Worm (Caenorhabditis elegans) whole organism, young adult: ENCODE data around the gene F07F6.8.

ENCODE experiments used
- B0035.1 ChIP-seq: sonication (generic microtip); optimal IDR thresholded peaks from 2 replicates; lab custom pipeline; 2016; ENCODE audit warnings: missing genetic modification characterization, mild to moderate bottlenecking, missing compliant biosample characterization, missing genotype, missing genetic modification reagents
- F10E7.11 ChIP-seq: sonication (generic microtip); optimal IDR thresholded peaks from 2 replicates; lab custom pipeline; 2017; ENCODE audit warnings: mild to moderate bottlenecking, missing genetic modification characterization, moderate library complexity, missing compliant biosample characterization
- F23B12.7 ChIP-seq: sonication (generic microtip); optimal IDR thresholded peaks from 2 replicates; lab custom pipeline; 2017; ENCODE audit warnings: missing genetic modification characterization, mild to moderate bottlenecking, missing compliant biosample characterization, antibody characterized with exemption, moderate library complexity; ENCODE audit not compliant: insufficient read depth
- athp-1 ChIP-seq: sonication (generic microtip); optimal IDR thresholded peaks from 2 replicates; lab custom pipeline; 2017; ENCODE audit warnings: mild to moderate bottlenecking, missing genetic modification characterization, missing compliant biosample characterization
- cebp-1 ChIP-seq, 2 experiments: fragments of 200-800 bp in 1 of 2; sonication (Bioruptor generic) in 1 of 2; sonication (generic microtip) in 1 of 2; IDR thresholded peaks in 1 of 2; optimal IDR thresholded peaks in 1 of 2; 2 replicates each; pipeline versions ENCODE4 v1.3.6 to Lab custom; 2017 to 2022; ENCODE audit warnings: missing compliant biosample characterization in 2 of 2, missing genetic modification characterization in 2 of 2, mild to moderate bottlenecking in 1 of 2, missing genetic modification reagents in 1 of 2, moderate library complexity in 1 of 2
- ceh-100 ChIP-seq: fragments of 200-800 bp; sonication (Bioruptor generic); IDR thresholded peaks from 2 replicates; pipeline ENCODE4 v1.3.6; 2022; ENCODE audit warnings: missing genetic modification reagents, missing genetic modification characterization, missing compliant biosample characterization
- ceh-40 ChIP-seq: fragments of 200-800 bp; sonication (Bioruptor generic); IDR thresholded peaks from 2 replicates; pipeline ENCODE4 v1.3.6; 2022; ENCODE audit warnings: missing genetic modification characterization, missing compliant biosample characterization
- ceh-58 ChIP-seq: fragments of 200-800 bp; sonication (Bioruptor generic); IDR thresholded peaks from 2 replicates; pipeline ENCODE4 v1.3.6; 2022; ENCODE audit warnings: missing genetic modification characterization, missing compliant biosample characterization
- ceh-79 ChIP-seq: sonication (generic microtip); optimal IDR thresholded peaks from 2 replicates; lab custom pipeline; 2017; ENCODE audit warnings: mild to moderate bottlenecking, missing genetic modification characterization, missing compliant biosample characterization
- dox-1 ChIP-seq: fragments of 200-800 bp; sonication (Bioruptor generic); IDR thresholded peaks from 2 replicates; pipeline ENCODE4 v1.3.6; 2022; ENCODE audit warnings: missing genetic modification reagents, missing genetic modification characterization, missing compliant biosample characterization
- dpl-1 ChIP-seq: fragments of 150-350 bp; optimal IDR thresholded peaks from 2 replicates; lab custom pipeline; 2014; ENCODE audit warnings: missing biosample characterization, missing genetic modification reagents, missing genetic modification characterization
- egl-18 ChIP-seq: fragments of 200-800 bp; sonication (Bioruptor generic); IDR thresholded peaks from 2 replicates; pipeline ENCODE4 v1.3.6; 2022; ENCODE audit warnings: missing genetic modification reagents, missing genetic modification characterization, missing compliant biosample characterization
- ets-4 ChIP-seq: fragments of 200-800 bp; sonication (Bioruptor generic); optimal IDR thresholded peaks from 2 replicates; lab custom pipeline; 2018; ENCODE audit warnings: mild to moderate bottlenecking, missing genetic modification characterization, missing compliant biosample characterization
- fkh-3 ChIP-seq: sonication (generic microtip); optimal IDR thresholded peaks from 2 replicates; lab custom pipeline; 2016; ENCODE audit warnings: mild to moderate bottlenecking, missing genetic modification characterization, missing compliant biosample characterization
- gei-17 ChIP-seq: fragments of 200-800 bp; sonication (Bioruptor generic); optimal IDR thresholded peaks from 2 replicates; lab custom pipeline; 2018; ENCODE audit warnings: mild to moderate bottlenecking, missing genetic modification characterization, missing compliant biosample characterization
- him-1 ChIP-seq: sonication (generic microtip); optimal IDR thresholded peaks from 2 replicates; lab custom pipeline; 2016; ENCODE audit warnings: missing genotype, missing genetic modification reagents, missing genetic modification characterization, missing compliant biosample characterization
- hlh-12 ChIP-seq: sonication (generic microtip); optimal IDR thresholded peaks from 2 replicates; lab custom pipeline; 2016; ENCODE audit warnings: missing genetic modification characterization, missing compliant biosample characterization
- lag-1 ChIP-seq: fragments of 200-800 bp; sonication (Bioruptor generic); IDR thresholded peaks from 2 replicates; pipeline ENCODE4 v1.3.6; 2022; ENCODE audit warnings: missing genetic modification reagents, missing genetic modification characterization, missing compliant biosample characterization
- let-526 ChIP-seq: fragments of 200-800 bp; sonication (Bioruptor generic); IDR thresholded peaks from 2 replicates; pipeline ENCODE4 v1.3.6; 2022; ENCODE audit warnings: missing genetic modification reagents, missing genetic modification characterization, missing compliant biosample characterization
- lin-35 ChIP-seq, 3 experiments: fragments of 150-350 bp in 2 of 3; sonication (generic microtip) in 1 of 3; optimal IDR thresholded peaks; 2 replicates each; lab custom pipeline; 2014 to 2018; ENCODE audit warnings: missing biosample characterization in 3 of 3, missing genetic modification characterization in 3 of 3, missing genetic modification reagents in 3 of 3
- lin-54 ChIP-seq: fragments of 200-800 bp; sonication (Bioruptor generic); optimal IDR thresholded peaks from 2 replicates; lab custom pipeline; 2018; ENCODE audit warnings: mild to moderate bottlenecking, missing genetic modification characterization, missing compliant biosample characterization
- lsl-1 ChIP-seq: fragments of 200-800 bp; sonication (Bioruptor generic); optimal IDR thresholded peaks from 2 replicates; lab custom pipeline; 2018; ENCODE audit warnings: mild to moderate bottlenecking, missing genetic modification characterization, moderate library complexity, missing compliant biosample characterization
- madf-3 ChIP-seq: fragments of 200-800 bp; sonication (Bioruptor generic); IDR thresholded peaks from 2 replicates; pipeline ENCODE4 v1.3.6; 2022; ENCODE audit warnings: missing genetic modification reagents, missing genetic modification characterization, missing compliant biosample characterization
- mxl-1 ChIP-seq: sonication (generic microtip); optimal IDR thresholded peaks from 2 replicates; lab custom pipeline; 2016; ENCODE audit warnings: missing genetic modification characterization, missing compliant biosample characterization
- nfya-2 ChIP-seq: fragments of 200-800 bp; sonication (Bioruptor generic); IDR thresholded peaks from 2 replicates; pipeline ENCODE4 v1.3.6; 2022; ENCODE audit warnings: missing genetic modification reagents, missing genetic modification characterization, missing compliant biosample characterization
- pha-4 ChIP-seq: fragments of 150-350 bp; sonication (generic microtip); optimal IDR thresholded peaks from 2 replicates; lab custom pipeline; 2014; ENCODE audit warnings: missing biosample characterization, missing genetic modification reagents, missing genetic modification characterization
- rcor-1 ChIP-seq: fragments of 200-800 bp; sonication (Bioruptor generic); IDR thresholded peaks from 2 replicates; pipeline ENCODE4 v1.3.6; 2022; ENCODE audit warnings: missing genetic modification reagents, missing genetic modification characterization, missing compliant biosample characterization
- sea-2 ChIP-seq: fragments of 200-800 bp; sonication (Bioruptor generic); IDR thresholded peaks from 2 replicates; pipeline ENCODE4 v1.3.6; 2022; ENCODE audit warnings: missing genetic modification characterization, missing compliant biosample characterization
- snpc-1.1 ChIP-seq: sonication (generic microtip); optimal IDR thresholded peaks from 2 replicates; lab custom pipeline; 2017; ENCODE audit warnings: missing genetic modification characterization, mild to moderate bottlenecking, missing compliant biosample characterization, antibody characterized with exemption, moderate library complexity, missing genotype, missing genetic modification reagents; ENCODE audit not compliant: insufficient read depth
- snpc-4 ChIP-seq, 5 experiments: fragments of 150-350 bp in 1 of 5; sonication (generic microtip) in 4 of 5; optimal IDR thresholded peaks; 2 replicates each; lab custom pipeline; 2014 to 2018; ENCODE audit warnings: missing genetic modification characterization in 5 of 5, missing biosample characterization in 3 of 5, antibody characterized with exemption in 2 of 5, mild to moderate bottlenecking in 2 of 5, missing compliant biosample characterization in 2 of 5, missing genotype in 2 of 5, moderate library complexity in 2 of 5, missing genetic modification reagents in 1 of 5
- sptf-2 ChIP-seq: fragments of 200-800 bp; sonication (Bioruptor generic); optimal IDR thresholded peaks from 2 replicates; lab custom pipeline; 2018; ENCODE audit warnings: mild to moderate bottlenecking, missing genetic modification characterization, missing compliant biosample characterization
- tbp1 ChIP-seq: fragments of 200-800 bp; sonication (Bioruptor generic); optimal IDR thresholded peaks from 2 replicates; lab custom pipeline; 2018; ENCODE audit warnings: mild to moderate bottlenecking, missing genetic modification characterization, missing compliant biosample characterization
- tbx-9 ChIP-seq: sonication (generic microtip); optimal IDR thresholded peaks from 2 replicates; lab custom pipeline; 2016; ENCODE audit warnings: borderline replicate concordance, missing genetic modification characterization, inconsistent platforms, missing compliant biosample characterization
- ztf-22 ChIP-seq: fragments of 200-800 bp; sonication (Bioruptor generic); optimal IDR thresholded peaks from 2 replicates; lab custom pipeline; 2018; ENCODE audit warnings: mild to moderate bottlenecking, missing genetic modification characterization, moderate library complexity, missing compliant biosample characterization
- ztf-25 ChIP-seq: fragments of 200-800 bp; sonication (Bioruptor generic); IDR thresholded peaks from 2 replicates; pipeline ENCODE4 v1.3.6; 2022; ENCODE audit warnings: missing genetic modification reagents, missing genetic modification characterization, missing compliant biosample characterization
- ztf-26 ChIP-seq: sonication (generic microtip); optimal IDR thresholded peaks from 2 replicates; lab custom pipeline; 2017; ENCODE audit warnings: missing genetic modification characterization, missing compliant biosample characterization
- ztf-6 ChIP-seq: fragments of 200-800 bp; sonication (Bioruptor generic); IDR thresholded peaks from 2 replicates; pipeline ENCODE4 v1.3.6; 2022; ENCODE audit warnings: missing genetic modification reagents, missing genetic modification characterization, missing compliant biosample characterization

F07F6.8 gene

DNA sequence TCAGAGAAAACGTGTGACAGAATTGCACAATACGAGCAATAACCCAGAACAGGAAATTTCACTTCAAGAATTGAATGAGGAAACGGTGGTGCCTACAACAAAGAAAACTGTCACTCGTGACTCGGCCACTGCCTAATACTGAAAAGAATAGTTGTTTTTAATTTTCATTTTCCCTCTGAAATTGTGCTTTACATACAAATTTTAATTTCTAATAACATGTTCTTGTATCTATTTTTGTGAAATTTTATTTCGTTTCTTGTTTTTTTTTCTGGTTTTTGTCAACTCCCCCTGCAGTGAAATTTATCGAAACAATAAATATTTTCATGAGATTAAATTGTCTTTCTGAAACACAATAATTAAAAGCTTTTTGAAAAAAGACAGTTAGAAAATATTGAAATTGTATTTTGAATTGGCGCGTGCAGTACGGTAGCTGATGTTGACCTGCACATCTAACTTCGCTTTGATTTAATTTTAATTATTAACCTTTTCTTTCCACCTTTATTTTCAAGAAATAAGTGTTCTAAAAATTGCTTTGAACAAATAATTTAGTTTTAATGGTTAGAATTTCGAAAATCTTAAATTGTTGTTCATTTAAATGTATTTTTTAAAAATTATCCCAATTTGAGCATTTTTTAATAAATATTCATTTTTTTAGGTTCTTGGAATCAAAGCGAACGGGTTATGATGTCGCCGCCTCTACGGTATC lies 30.3 kb upstream of the F07F6.8 start, which contains the start of gene daz-1 (continued):
- no peak for TF ChIP-seq snpc-4 (GFP tag; optimal IDR thresholded peaks at IDR 0.05; lab: Kevin White, UChicago)
- no peak for TF ChIP-seq snpc-4 (tag; optimal IDR thresholded peaks at IDR 0.05; lab: Kevin White, UChicago)
- no peak for TF ChIP-seq tbx-9 (tag; lab: Kevin White, UChicago)
- peak; percentile 3 for TF ChIP-seq F23B12.7
- no peak for TF ChIP-seq mxl-1 (tag; lab: Kevin White, UChicago)
- peak; percentile 46; the same call in 1 of the 2 replicates for TF ChIP-seq rcor-1 (GFP tag; lab: Robert Waterston, UW)
- TF ChIP-seq madf-3 (GFP tag; lab: Robert Waterston, UW): no peak
- TF ChIP-seq cebp-1 (GFP tag; IDR thresholded peaks at IDR 0.05; lab: Robert Waterston, UW): no peak
- TF ChIP-seq cebp-1 (tag; optimal IDR thresholded peaks at IDR 0.05; lab: Kevin White, UChicago): no peak
- no peak for TF ChIP-seq ztf-26 (tag; lab: Kevin White, UChicago)
- TF ChIP-seq let-526 (GFP tag; lab: Robert Waterston, UW): no peak
- TF ChIP-seq ztf-22: no peak
- TF ChIP-seq ets-4 (GFP tag; lab: Kevin White, UChicago): no peak

DNA sequence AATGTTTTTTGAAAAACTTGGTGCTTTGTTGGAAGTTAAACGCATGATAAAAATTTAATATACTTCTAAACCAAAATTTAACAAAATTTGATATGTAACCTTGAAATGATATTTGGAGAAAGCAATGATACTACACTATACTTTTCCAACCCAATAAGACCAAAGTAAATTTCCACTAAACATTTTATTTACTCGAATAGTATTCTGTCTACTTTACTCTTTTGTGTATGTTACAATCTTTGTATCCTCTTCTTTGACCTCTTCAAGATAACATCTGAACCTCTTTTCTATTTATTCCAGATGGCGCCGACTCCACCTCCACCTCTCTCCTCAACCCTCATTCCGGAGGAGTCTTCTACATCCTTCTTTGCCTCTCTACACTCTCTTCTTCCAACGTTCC lies 28.0 kb upstream of the F07F6.8 start, which contains the start of gene dhs-5:
Gene dhs-5 (plus strand): TSS at position 301 of the 400 bp plus-strand sequence.
- no peak for TF ChIP-seq egl-18
- TF ChIP-seq athp-1: no peak
- no peak for TF ChIP-seq sea-2
- TF ChIP-seq lsl-1 (GFP tag; lab: Kevin White, UChicago): no peak
- TF ChIP-seq ceh-100: no peak
- TF ChIP-seq ceh-58 (GFP tag; lab: Robert Waterston, UW): no peak
- no peak for TF ChIP-seq ztf-25 (GFP tag; lab: Robert Waterston, UW)
- no peak for TF ChIP-seq ztf-6
- TF ChIP-seq ztf-22: no peak
- no peak for TF ChIP-seq tbp1 (GFP tag; lab: Kevin White, UChicago)
- no peak for TF ChIP-seq lin-35 (GFP tag; optimal IDR thresholded peaks at IDR 0.05; lab: Kevin White, UChicago)
- TF ChIP-seq lag-1 (GFP tag; lab: Robert Waterston, UW): no peak
- TF ChIP-seq hlh-12 (tag; lab: Kevin White, UChicago): no peak
- no peak for TF ChIP-seq lin-54 (GFP tag; lab: Kevin White, UChicago)
- TF ChIP-seq gei-17 (GFP tag; lab: Kevin White, UChicago): no peak
- no peak for TF ChIP-seq him-1 (tag; lab: Kevin White, UChicago)
- no peak for TF ChIP-seq ceh-79 (tag; lab: Kevin White, UChicago)

DNA sequence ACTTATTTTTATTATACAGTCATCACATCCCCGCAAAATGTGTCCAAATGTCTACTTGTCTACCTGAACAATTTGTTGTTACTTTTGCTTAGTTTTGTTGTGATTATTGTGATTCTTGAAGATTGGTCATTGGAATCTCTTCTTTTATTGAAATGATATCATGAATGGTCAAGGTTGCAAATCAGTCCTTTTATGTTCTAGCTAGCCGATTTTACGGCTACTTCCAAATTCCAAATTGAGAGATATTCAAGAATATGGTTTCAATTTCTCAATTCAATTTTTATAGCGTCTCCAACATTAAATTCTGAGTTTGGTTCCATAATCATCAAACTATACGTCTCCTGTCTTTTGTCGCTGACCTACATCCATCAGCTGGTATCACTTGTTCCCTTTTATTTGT lies 25.7 kb upstream of the F07F6.8 start:
- no peak for TF ChIP-seq B0035.1 (tag; lab: Kevin White, UChicago)
- no peak for TF ChIP-seq lin-54 (GFP tag; lab: Kevin White, UChicago)
- TF ChIP-seq dpl-1: no peak
- no peak for TF ChIP-seq dox-1 (GFP tag; lab: Robert Waterston, UW)
- no peak for TF ChIP-seq ceh-40 (GFP tag; lab: Robert Waterston, UW)
- TF ChIP-seq ztf-26 (tag; lab: Kevin White, UChicago): no peak
- TF ChIP-seq F10E7.11 (tag; lab: Kevin White, UChicago): no peak
- TF ChIP-seq fkh-3 (tag; lab: Kevin White, UChicago): no peak
- no peak for TF ChIP-seq pha-4 (tag; lab: Kevin White, UChicago)
- TF ChIP-seq sptf-2 (GFP tag; lab: Kevin White, UChicago): no peak
- no peak for TF ChIP-seq nfya-2 (GFP tag; lab: Robert Waterston, UW)
- no peak for TF ChIP-seq snpc-1.1 (tag; lab: Kevin White, UChicago)
